Fruit fly (Drosophila melanogaster) S2 (cell line): ENCODE data around the gene CG7557.

ENCODE experiments used
- CG8478 ChIP-seq: fragments of >200 bp; optimal IDR thresholded peaks from 2 replicates; lab custom pipeline; 2018
- CTCF ChIP-seq, 2 experiments: fragments of >200 bp; optimal IDR thresholded peaks; 2 replicates each; lab custom pipeline; 2018

Gene CG7557

DNA sequence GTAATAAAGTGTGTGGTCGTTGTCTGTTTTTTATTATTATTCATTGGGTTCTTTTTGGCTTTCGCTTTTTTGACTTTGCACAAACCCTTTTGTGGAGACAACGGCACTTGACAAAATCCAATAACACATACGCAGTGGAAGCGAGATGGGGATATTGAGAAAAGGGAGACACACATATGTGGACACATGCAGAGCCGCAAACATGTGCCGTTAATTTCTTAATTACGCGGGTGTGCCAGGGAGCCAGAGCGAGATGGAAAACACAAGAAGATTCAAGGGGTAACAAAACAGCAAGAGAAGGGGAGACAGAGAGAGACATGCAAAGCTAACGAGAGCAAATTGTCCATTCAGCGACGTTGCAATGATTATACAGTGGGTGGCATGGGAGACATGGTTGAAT is 47.5 kb downstream of the CG7557 start:
- TF ChIP-seq CG8478 (lab: Kevin White, UChicago) (no peak), CTCF (optimal IDR thresholded peaks at IDR 0.05; lab: Kevin White, UChicago) (no peak)

DNA sequence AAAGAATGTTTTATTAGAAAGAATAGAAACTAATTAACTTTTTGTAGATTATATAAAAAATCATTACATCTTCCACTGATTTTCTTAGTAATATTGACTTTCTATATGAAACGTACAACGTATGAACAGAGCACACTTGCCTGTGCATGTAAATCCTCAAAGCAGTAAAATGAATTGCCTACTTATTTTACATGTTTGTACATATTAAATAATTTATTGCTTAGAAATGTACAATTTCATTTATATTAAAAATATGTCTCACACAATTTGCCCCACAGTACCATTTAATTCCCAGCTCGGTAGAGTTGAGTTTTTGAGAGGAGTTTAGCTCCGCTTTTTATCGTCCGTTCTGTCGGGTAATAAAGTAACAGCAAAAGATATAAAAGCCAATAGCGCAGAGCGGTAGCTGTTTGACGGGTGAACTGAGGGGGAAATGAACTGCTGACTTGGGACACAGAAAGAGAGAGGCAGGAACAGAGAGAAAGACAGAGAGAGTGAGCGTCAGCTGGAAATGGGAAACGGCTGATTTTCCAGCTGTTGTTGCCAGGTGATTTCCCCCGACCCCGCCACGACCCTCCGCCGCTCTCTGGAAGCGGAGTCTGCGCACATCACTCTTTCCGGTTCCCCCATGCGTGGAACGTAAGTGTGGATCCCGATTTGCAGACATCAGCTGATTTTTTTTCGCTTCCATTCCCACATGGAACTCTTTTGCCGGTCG is 48.3 kb downstream of the CG7557 start:
- TF ChIP-seq CG8478 (lab: Kevin White, UChicago) (no peak), CTCF (optimal IDR thresholded peaks at IDR 0.05; lab: Kevin White, UChicago) (no peak)
